Worm (Caenorhabditis elegans) whole organism, late embryonic: ENCODE measurements around the gene otpl-7.

Source experiments
- K09A11.1 ChIP-seq: sonication (generic microtip); optimal IDR thresholded peaks from 2 replicates; lab custom pipeline; 2017; ENCODE audit warnings: antibody characterized with exemption, mild to moderate bottlenecking, missing genetic modification characterization, missing compliant biosample characterization; ENCODE audit not compliant: insufficient read depth
- ceh-14 ChIP-seq: sonication (generic microtip); optimal IDR thresholded peaks from 2 replicates; lab custom pipeline; 2016; ENCODE audit warnings: missing genotype, missing genetic modification characterization, missing compliant biosample characterization
- nfya-1 ChIP-seq: sonication (generic microtip); optimal IDR thresholded peaks from 2 replicates; lab custom pipeline; 2017; ENCODE audit warnings: missing genetic modification characterization, mild to moderate bottlenecking, missing compliant biosample characterization, antibody characterized with exemption, moderate library complexity
- odd-2 ChIP-seq: sonication (generic microtip); optimal IDR thresholded peaks from 2 replicates; lab custom pipeline; 2017; ENCODE audit warnings: antibody characterized with exemption, mild to moderate bottlenecking, missing genetic modification characterization, missing compliant biosample characterization

Gene otpl-7

ce11 chrV:8569841-8570361 lies 48.6 kb downstream of the otpl-7 start, which contains the start of the genes F25G6.9 and symk-1:
F25G6.9 (minus strand) TSS chrV:8570000.
symk-1 (plus strand) TSS chrV:8570311.
- peak; percentile 12 for TF ChIP-seq ceh-14
- TF ChIP-seq nfya-1 (tag; lab: Kevin White, UChicago), result peak; percentile 40
- no peak for TF ChIP-seq K09A11.1 (tag; lab: Kevin White, UChicago)
- TF ChIP-seq odd-2 (tag; lab: Kevin White, UChicago), result no peak
- TF ChIP-seq, all 69 proteins: peak for 2
